Worm (Caenorhabditis elegans) whole organism, L4 larva: Measurements from ENCODE around the gene gst-37.

Source experiments
- D1046.2 ChIP-seq: fragments of 200-800 bp; sonication (Bioruptor generic); IDR thresholded peaks from 2 replicates; pipeline ENCODE4 v1.3.6; 2022; ENCODE audit warnings: missing genetic modification characterization, missing compliant biosample characterization
- F44E2.7 ChIP-seq: fragments of 200-800 bp; sonication (Bioruptor generic); IDR thresholded peaks from 2 replicates; pipeline ENCODE4 v2.1.2; 2022; ENCODE audit warnings: missing genetic modification characterization, missing compliant biosample characterization
- F49E8.2 ChIP-seq: sonication (generic microtip); optimal IDR thresholded peaks from 2 replicates; lab custom pipeline; 2016; ENCODE audit warnings: missing compliant biosample characterization, mild to moderate bottlenecking, missing genetic modification characterization, borderline replicate concordance
- R02D3.7 ChIP-seq: fragments of 150-350 bp; sonication (generic microtip); optimal IDR thresholded peaks from 3 replicates; lab custom pipeline; 2014; ENCODE audit warnings: missing biosample characterization, missing genetic modification characterization
- ZK337.2 ChIP-seq: fragments of 200-800 bp; sonication (Bioruptor generic); IDR thresholded peaks from 2 replicates; pipeline ENCODE4 v1.3.6; 2022; ENCODE audit warnings: missing genetic modification reagents, missing genetic modification characterization, missing compliant biosample characterization
- aha-1 ChIP-seq: fragments of 150-350 bp; peaks from one replicate; lab custom pipeline; 2014; ENCODE audit warnings: missing biosample characterization, missing genetic modification characterization
- aly-2 ChIP-seq: sonication (generic microtip); optimal IDR thresholded peaks from 2 replicates; lab custom pipeline; 2018; ENCODE audit warnings: missing biosample characterization, missing genetic modification characterization
- ama-1 ChIP-seq: fragments of 150-350 bp; optimal IDR thresholded peaks from 2 replicates; lab custom pipeline; 2014; ENCODE audit warnings: inconsistent platforms, mixed read lengths
- arid-1 ChIP-seq: fragments of 200-800 bp; sonication (Bioruptor generic); conservative IDR thresholded peaks from 2 replicates; pipeline ENCODE4 v1.3.6; 2022; ENCODE audit warnings: missing genetic modification reagents, missing genetic modification characterization, missing compliant biosample characterization
- ceh-32 ChIP-seq: sonication (generic microtip); optimal IDR thresholded peaks from 2 replicates; lab custom pipeline; 2016; ENCODE audit warnings: mild to moderate bottlenecking, missing genetic modification characterization, missing compliant biosample characterization; ENCODE audit not compliant: poor library complexity
- ceh-44 ChIP-seq: fragments of 200-800 bp; sonication (Bioruptor generic); IDR thresholded peaks from 2 replicates; pipeline ENCODE4 v1.3.6; 2022; ENCODE audit warnings: missing genetic modification reagents, missing genetic modification characterization, missing compliant biosample characterization
- ceh-62 ChIP-seq: sonication (generic microtip); optimal IDR thresholded peaks from 2 replicates; lab custom pipeline; 2017; ENCODE audit warnings: missing biosample characterization, missing genetic modification characterization
- cey-2 ChIP-seq: sonication (generic microtip); optimal IDR thresholded peaks from 3 replicates; lab custom pipeline; 2017; ENCODE audit warnings: missing genetic modification characterization, mild to moderate bottlenecking, missing compliant biosample characterization, antibody characterized with exemption, borderline replicate concordance; ENCODE audit not compliant: insufficient read depth
- ctbp-1 ChIP-seq: fragments of 200-800 bp; sonication (Bioruptor generic); IDR thresholded peaks from 2 replicates; pipeline ENCODE4 v1.3.6; 2022; ENCODE audit warnings: missing genetic modification reagents, missing genetic modification characterization, missing compliant biosample characterization
- daf-12 ChIP-seq: fragments of 150-350 bp; optimal IDR thresholded peaks from 2 replicates; lab custom pipeline; 2014; ENCODE audit warnings: missing biosample characterization, missing genetic modification reagents, missing genetic modification characterization
- daf-8 ChIP-seq: fragments of 200-800 bp; sonication (Bioruptor generic); IDR thresholded peaks from 2 replicates; pipeline ENCODE4 v1.3.6; 2022; ENCODE audit warnings: missing genetic modification characterization, missing compliant biosample characterization
- dmd-9 ChIP-seq: fragments of 200-800 bp; sonication (Bioruptor generic); IDR thresholded peaks from 2 replicates; pipeline ENCODE4 v1.3.6; 2022; ENCODE audit warnings: missing genetic modification reagents, missing genetic modification characterization, missing compliant biosample characterization
- dpl-1 ChIP-seq: fragments of 150-350 bp; optimal IDR thresholded peaks from 2 replicates; lab custom pipeline; 2014; ENCODE audit warnings: missing biosample characterization, missing genetic modification reagents, missing genetic modification characterization
- duxl-1 ChIP-seq: sonication (generic microtip); optimal IDR thresholded peaks from 2 replicates; lab custom pipeline; 2016; ENCODE audit warnings: mild to moderate bottlenecking, missing genetic modification characterization, moderate library complexity, missing compliant biosample characterization; ENCODE audit not compliant: poor library complexity
- dve-1 ChIP-seq: sonication (generic microtip); optimal IDR thresholded peaks from 2 replicates; lab custom pipeline; 2017; ENCODE audit warnings: antibody characterized with exemption, mild to moderate bottlenecking, missing genetic modification characterization, missing compliant biosample characterization; ENCODE audit not compliant: insufficient read depth
- egl-27 ChIP-seq: sonication (generic microtip); optimal IDR thresholded peaks from 3 replicates; lab custom pipeline; 2017; ENCODE audit warnings: missing biosample characterization, missing genetic modification reagents, missing genetic modification characterization
- fkh-10 ChIP-seq: fragments of 150-350 bp; optimal IDR thresholded peaks from 2 replicates; lab custom pipeline; 2014; ENCODE audit warnings: missing biosample characterization, missing genetic modification reagents, missing genetic modification characterization
- hlh-30 ChIP-seq: sonication (generic microtip); optimal IDR thresholded peaks from 2 replicates; lab custom pipeline; 2017; ENCODE audit warnings: antibody characterized with exemption, mild to moderate bottlenecking, missing genetic modification characterization, missing compliant biosample characterization; ENCODE audit not compliant: insufficient read depth
- jun-1 ChIP-seq: fragments of 150-350 bp; optimal IDR thresholded peaks from 2 replicates; lab custom pipeline; 2014; ENCODE audit warnings: missing biosample characterization, missing genetic modification reagents, missing genetic modification characterization
- lin-13 ChIP-seq: fragments of 150-350 bp; optimal IDR thresholded peaks from 2 replicates; lab custom pipeline; 2014; ENCODE audit warnings: missing biosample characterization, missing genetic modification reagents, missing genetic modification characterization
- lin-29 ChIP-seq: fragments of 200-800 bp; sonication (Bioruptor generic); IDR thresholded peaks from 2 replicates; pipeline ENCODE4 v1.3.6; 2022; ENCODE audit warnings: missing genetic modification reagents, missing genetic modification characterization, missing compliant biosample characterization
- lin-39 ChIP-seq: fragments of 150-350 bp; optimal IDR thresholded peaks from 2 replicates; lab custom pipeline; 2014; ENCODE audit warnings: missing biosample characterization, missing genetic modification reagents, missing genetic modification characterization
- lsy-2 ChIP-seq, 2 experiments: fragments of 150-350 bp in 1 of 2; sonication (generic microtip) in 1 of 2; optimal IDR thresholded peaks; 2 replicates each; lab custom pipeline; 2014 to 2017; ENCODE audit warnings: missing biosample characterization in 2 of 2, missing genetic modification characterization in 2 of 2
- mdl-1 ChIP-seq, 2 experiments: fragments of 150-350 bp in 1 of 2; sonication (generic microtip) in 1 of 2; optimal IDR thresholded peaks; 2 replicates each; lab custom pipeline; 2014 to 2017; ENCODE audit warnings: missing biosample characterization in 2 of 2, missing genetic modification characterization in 2 of 2
- mep-1 ChIP-seq: fragments of 150-350 bp; sonication (generic microtip); optimal IDR thresholded peaks from 3 replicates; lab custom pipeline; 2014; ENCODE audit warnings: missing biosample characterization, missing genetic modification characterization
- mxl-3 ChIP-seq: fragments of 200-800 bp; sonication (Bioruptor generic); optimal IDR thresholded peaks from 2 replicates; lab custom pipeline; 2018; ENCODE audit warnings: mild to moderate bottlenecking, missing genetic modification characterization, missing compliant biosample characterization
- nhr-102 ChIP-seq: sonication (generic microtip); optimal IDR thresholded peaks from 2 replicates; lab custom pipeline; 2016; ENCODE audit warnings: mild to moderate bottlenecking, missing genetic modification characterization, moderate library complexity, missing compliant biosample characterization
- nhr-25 ChIP-seq: sonication (generic microtip); optimal IDR thresholded peaks from 2 replicates; lab custom pipeline; 2017; ENCODE audit warnings: missing genetic modification characterization, mild to moderate bottlenecking, missing compliant biosample characterization, antibody characterized with exemption, moderate library complexity, borderline replicate concordance; ENCODE audit not compliant: insufficient read depth
- nhr-48 ChIP-seq: sonication (generic microtip); optimal IDR thresholded peaks from 2 replicates; lab custom pipeline; 2016; ENCODE audit warnings: mild to moderate bottlenecking, missing genetic modification characterization, missing compliant biosample characterization
- pha-4 ChIP-seq, 2 experiments: fragments of 150-350 bp in 1 of 2; fragments of 200-800 bp in 1 of 2; sonication (Bioruptor generic) in 1 of 2; IDR thresholded peaks in 1 of 2; optimal IDR thresholded peaks in 1 of 2; 2 replicates each; pipeline versions ENCODE4 v1.3.6 to Lab custom; 2014 to 2022; ENCODE audit warnings: missing genetic modification characterization in 2 of 2, missing genetic modification reagents in 2 of 2, missing biosample characterization in 1 of 2, missing compliant biosample characterization in 1 of 2
- rbr-2 ChIP-seq: sonication (generic microtip); optimal IDR thresholded peaks from 2 replicates; lab custom pipeline; 2016; ENCODE audit warnings: missing genotype, missing genetic modification characterization, missing compliant biosample characterization
- set-16 ChIP-seq: fragments of 200-800 bp; sonication (Bioruptor generic); IDR thresholded peaks from 2 replicates; pipeline ENCODE4 v1.3.6; 2022; ENCODE audit warnings: missing genetic modification reagents, missing genetic modification characterization, missing compliant biosample characterization
- snpc-1.2 ChIP-seq: fragments of 200-800 bp; sonication (Bioruptor generic); IDR thresholded peaks from 2 replicates; pipeline ENCODE4 v1.3.6; 2022; ENCODE audit warnings: missing genetic modification reagents, missing genetic modification characterization, missing compliant biosample characterization
- spr-1 ChIP-seq: sonication (generic microtip); optimal IDR thresholded peaks from 2 replicates; lab custom pipeline; 2016; ENCODE audit warnings: mild to moderate bottlenecking, missing genetic modification characterization, missing compliant biosample characterization
- tag-97 ChIP-seq: fragments of 200-800 bp; sonication (Bioruptor generic); IDR thresholded peaks from 2 replicates; pipeline ENCODE4 v1.3.6; 2022; ENCODE audit warnings: missing genetic modification characterization, missing compliant biosample characterization
- unc-130 ChIP-seq: sonication (generic microtip); optimal IDR thresholded peaks from 2 replicates; lab custom pipeline; 2016; ENCODE audit warnings: missing genetic modification reagents, missing genetic modification characterization, missing compliant biosample characterization
- vab-7 ChIP-seq: fragments of 200-800 bp; sonication (Bioruptor generic); IDR thresholded peaks from 2 replicates; pipeline ENCODE4 v1.3.6; 2022; ENCODE audit warnings: missing genetic modification reagents, missing genetic modification characterization, missing compliant biosample characterization
- zag-1 ChIP-seq: fragments of 150-350 bp; optimal IDR thresholded peaks from 2 replicates; lab custom pipeline; 2014; ENCODE audit warnings: missing biosample characterization, missing genetic modification characterization
- zfp-2 ChIP-seq: sonication (generic microtip); optimal IDR thresholded peaks from 2 replicates; lab custom pipeline; 2016; ENCODE audit warnings: mild to moderate bottlenecking, missing genetic modification characterization, missing compliant biosample characterization
- zfp-3 ChIP-seq: fragments of 200-800 bp; sonication (Bioruptor generic); conservative IDR thresholded peaks from 2 replicates; pipeline ENCODE4 v1.3.6; 2022; ENCODE audit warnings: missing genetic modification reagents, missing genetic modification characterization, missing compliant biosample characterization
- ztf-7 ChIP-seq: fragments of 150-350 bp; optimal IDR thresholded peaks from 2 replicates; lab custom pipeline; 2014; ENCODE audit warnings: missing biosample characterization, missing genetic modification characterization

Gene gst-37

DNA sequence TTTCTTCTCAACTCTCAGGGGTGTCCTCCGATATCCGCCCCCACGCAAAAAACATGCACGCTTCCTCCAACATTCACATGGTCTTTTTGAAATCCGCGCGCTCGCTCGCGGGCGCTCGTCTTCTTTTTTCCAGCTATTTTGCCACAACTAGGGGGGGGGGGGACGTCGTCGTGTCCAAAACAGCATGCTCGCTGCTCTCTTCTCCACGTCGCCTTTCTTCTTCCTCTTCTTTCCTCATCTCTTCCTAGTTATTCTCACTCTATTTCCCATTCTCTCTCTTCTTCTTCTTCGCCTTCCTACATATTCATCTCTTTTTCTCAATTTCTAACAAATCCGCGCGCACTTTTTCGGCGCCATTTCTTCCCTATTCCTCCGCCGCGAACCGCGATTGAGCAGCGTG lies 22.0 kb downstream of the gst-37 start (continued):
- TF ChIP-seq daf-8, result no peak
- no peak for TF ChIP-seq vab-7 (GFP tag; lab: Robert Waterston, UW)
- TF ChIP-seq dpl-1 (GFP tag; lab: Kevin White, UChicago), result no peak
- no peak for TF ChIP-seq jun-1
- no peak for TF ChIP-seq cey-2
- no peak for TF ChIP-seq aly-2
- peak; percentile 78 for TF ChIP-seq set-16 (GFP tag; lab: Robert Waterston, UW)
- no peak for TF ChIP-seq zfp-2 (tag; lab: Kevin White, UChicago)
- TF ChIP-seq ceh-62 (tag; lab: Kevin White, UChicago), result no peak
- TF ChIP-seq aha-1, result peak; percentile 46
- no peak for TF ChIP-seq F49E8.2 (tag; lab: Kevin White, UChicago)
- TF ChIP-seq spr-1 (tag; lab: Kevin White, UChicago), result no peak
- TF ChIP-seq mep-1, result peak; percentile 34
- TF ChIP-seq lin-39, result no peak
- TF ChIP-seq daf-12 (tag; lab: Kevin White, UChicago), result no peak
- peak; percentile 78 for TF ChIP-seq ctbp-1 (GFP tag; lab: Robert Waterston, UW)
- TF ChIP-seq dve-1 (tag; lab: Kevin White, UChicago), result no peak
- no peak for TF ChIP-seq tag-97 (GFP tag; lab: Robert Waterston, UW)
- TF ChIP-seq D1046.2, result no peak
- TF ChIP-seq F44E2.7, result no peak
- no peak for TF ChIP-seq ztf-7
- no peak for TF ChIP-seq ceh-44 (GFP tag; lab: Robert Waterston, UW)
- TF ChIP-seq snpc-1.2 (GFP tag; lab: Robert Waterston, UW), result no peak
- no peak for TF ChIP-seq R02D3.7
- TF ChIP-seq egl-27 (tag; lab: Kevin White, UChicago), result no peak
- TF ChIP-seq ZK337.2 (GFP tag; lab: Robert Waterston, UW), result no peak
- no peak for TF ChIP-seq lin-29 (GFP tag; lab: Robert Waterston, UW)
- TF ChIP-seq unc-130 (GFP tag; lab: Kevin White, UChicago), result no peak
- TF ChIP-seq mdl-1 (tag; optimal IDR thresholded peaks at IDR 0.05; lab: Kevin White, UChicago), result peak in 1 of 2 experiments; percentile 72
- TF ChIP-seq zfp-3 (GFP tag; lab: Robert Waterston, UW), result no peak
- no peak for TF ChIP-seq ama-1 (lab: Kevin White, UChicago)
- peak; percentile 72 for TF ChIP-seq rbr-2 (tag; lab: Kevin White, UChicago)
- TF ChIP-seq ceh-32 (tag; lab: Kevin White, UChicago), result no peak
- no peak for TF ChIP-seq nhr-48 (tag; lab: Kevin White, UChicago)
- peak; percentile 11 for TF ChIP-seq hlh-30
- no peak for TF ChIP-seq nhr-25 (tag; lab: Kevin White, UChicago)
- no peak for TF ChIP-seq arid-1 (GFP tag; lab: Robert Waterston, UW)
- TF ChIP-seq fkh-10 (GFP tag; lab: Kevin White, UChicago), result peak; percentile 86
- no peak for TF ChIP-seq lin-13 (GFP tag; lab: Kevin White, UChicago)
- no peak for TF ChIP-seq pha-4 (GFP tag; IDR thresholded peaks at IDR 0.05; lab: Robert Waterston, UW)
- no peak for TF ChIP-seq pha-4 (tag; optimal IDR thresholded peaks at IDR 0.05; lab: Kevin White, UChicago)
- no peak for TF ChIP-seq mxl-3
- TF ChIP-seq nhr-102, result no peak
- TF ChIP-seq duxl-1, result no peak
- TF ChIP-seq lsy-2 (tag; optimal IDR thresholded peaks at IDR 0.05; lab: Kevin White, UChicago), result peak in 1 of 2 experiments; percentile 38
- TF ChIP-seq zag-1 (tag; lab: Kevin White, UChicago), result no peak
- no peak for TF ChIP-seq dmd-9 (GFP tag; lab: Robert Waterston, UW)
